Fruit fly (Drosophila melanogaster): Measurements from ENCODE around the gene CG32040.

- TF ChIP-seq CG12768 (GFP tag; optimal IDR thresholded peaks at IDR 0.05) (no peak), Crg-1 (GFP tag; optimal IDR thresholded peaks at IDR 0.05) (no peak), tj (GFP tag; optimal IDR thresholded peaks at IDR 0.05) (no peak), CG7045 (GFP tag; optimal IDR thresholded peaks at IDR 0.05) (no peak), toe (GFP tag; optimal IDR thresholded peaks at IDR 0.05) (no peak), CG5204 (GFP tag; optimal IDR thresholded peaks at IDR 0.05) (no peak), CG14711 (tag; optimal IDR thresholded peaks at IDR 0.05) (no peak), CG33017 (tag; optimal IDR thresholded peaks at IDR 0.05) (no peak)
These were observed 15.3 kb upstream of the CG32040 start, which contains the start of gene PGRP-LC for dm6 chr3L:9338510-9338909.

All from whole organism, adult.